Fruit fly (Drosophila melanogaster) whole organism, adult: ENCODE measurements around the gene CG7465.

Experiments used
- CG11617 ChIP-seq: fragments of 200-800 bp; sonication (Bioruptor generic); optimal IDR thresholded peaks from 2 replicates; lab custom pipeline; 2017; ENCODE audit warnings: mild to moderate bottlenecking, missing biosample characterization, missing genetic modification reagents, missing genetic modification characterization
- CG12768 ChIP-seq: fragments of 200-800 bp; sonication (Bioruptor generic); optimal IDR thresholded peaks from 2 replicates; lab custom pipeline; 2017; ENCODE audit warnings: missing biosample characterization, missing genetic modification characterization, mild to moderate bottlenecking, moderate library complexity, missing genetic modification reagents
- CG14711 ChIP-seq: fragments of 200-800 bp; sonication (Bioruptor generic); optimal IDR thresholded peaks from 2 replicates; lab custom pipeline; 2018; ENCODE audit warnings: missing biosample characterization, mild to moderate bottlenecking, missing genetic modification characterization, moderate library complexity
- CG1620 ChIP-seq: fragments of 200-800 bp; sonication (Bioruptor generic); optimal IDR thresholded peaks from 2 replicates; lab custom pipeline; 2016; ENCODE audit warnings: missing biosample characterization, missing genetic modification characterization
- CG33017 ChIP-seq: fragments of 200-800 bp; sonication (Bioruptor generic); optimal IDR thresholded peaks from 2 replicates; lab custom pipeline; 2018; ENCODE audit warnings: missing biosample characterization, mild to moderate bottlenecking, missing genetic modification characterization, moderate library complexity
- CG5204 ChIP-seq: fragments of 200-800 bp; sonication (Bioruptor generic); optimal IDR thresholded peaks from 2 replicates; lab custom pipeline; 2016; ENCODE audit warnings: missing biosample characterization, missing genetic modification characterization
- CG7045 ChIP-seq: fragments of 200-800 bp; sonication (Bioruptor generic); optimal IDR thresholded peaks from 2 replicates; lab custom pipeline; 2017; ENCODE audit warnings: missing biosample characterization, mild to moderate bottlenecking, missing genetic modification characterization
- CG7101 ChIP-seq: fragments of 200-800 bp; sonication (Bioruptor generic); optimal IDR thresholded peaks from 2 replicates; lab custom pipeline; 2018; ENCODE audit warnings: missing biosample characterization, mild to moderate bottlenecking, missing genetic modification characterization, moderate library complexity
- Clk ChIP-seq: fragments of 200-800 bp; sonication (Bioruptor generic); optimal IDR thresholded peaks from 2 replicates; lab custom pipeline; 2017; ENCODE audit warnings: missing biosample characterization, missing genetic modification characterization
- Crg-1 ChIP-seq: fragments of 200-800 bp; sonication (Bioruptor generic); optimal IDR thresholded peaks from 2 replicates; lab custom pipeline; 2016; ENCODE audit warnings: missing biosample characterization, missing genetic modification characterization
- Hr96 ChIP-seq: fragments of 200-800 bp; sonication (Bioruptor generic); optimal IDR thresholded peaks from 2 replicates; lab custom pipeline; 2016; ENCODE audit warnings: missing biosample characterization, missing genetic modification characterization
- Mnt ChIP-seq: fragments of 200-800 bp; sonication (Bioruptor generic); optimal IDR thresholded peaks from 2 replicates; lab custom pipeline; 2016; ENCODE audit warnings: missing biosample characterization, mild to moderate bottlenecking, missing genetic modification characterization
- bab1 ChIP-seq: fragments of 200-800 bp; sonication (Bioruptor generic); optimal IDR thresholded peaks from 3 replicates; lab custom pipeline; 2019; ENCODE audit warnings: missing biosample characterization, mild to moderate bottlenecking, missing genetic modification characterization, moderate library complexity
- cic ChIP-seq: fragments of 200-800 bp; sonication (Bioruptor generic); optimal IDR thresholded peaks from 2 replicates; lab custom pipeline; 2017; ENCODE audit warnings: missing biosample characterization, mild to moderate bottlenecking, missing genetic modification characterization, moderate library complexity
- cnc ChIP-seq, 2 experiments: fragments of >200 bp; optimal IDR thresholded peaks; 2 replicates each; lab custom pipeline; 2017
- kay ChIP-seq: fragments of 200-800 bp; sonication (Bioruptor generic); peaks from one replicate; lab custom pipeline; 2016; ENCODE audit warnings: missing biosample characterization, missing genetic modification characterization, borderline replicate concordance
- ovo ChIP-seq: fragments of 200-800 bp; sonication (Bioruptor generic); optimal IDR thresholded peaks from 2 replicates; lab custom pipeline; 2016; ENCODE audit warnings: missing biosample characterization, missing genetic modification characterization
- pad ChIP-seq: fragments of 200-800 bp; sonication (Bioruptor generic); optimal IDR thresholded peaks from 3 replicates; lab custom pipeline; 2017; ENCODE audit warnings: missing biosample characterization, missing genetic modification characterization, mild to moderate bottlenecking, moderate library complexity, missing genetic modification reagents
- tj ChIP-seq: fragments of 200-800 bp; sonication (Bioruptor generic); optimal IDR thresholded peaks from 3 replicates; lab custom pipeline; 2017; ENCODE audit warnings: missing biosample characterization, mild to moderate bottlenecking, missing genetic modification characterization, moderate library complexity
- toe ChIP-seq: fragments of 200-800 bp; sonication (Bioruptor generic); optimal IDR thresholded peaks from 2 replicates; lab custom pipeline; 2016; ENCODE audit warnings: missing biosample characterization, missing genetic modification characterization

Gene CG7465

DNA sequence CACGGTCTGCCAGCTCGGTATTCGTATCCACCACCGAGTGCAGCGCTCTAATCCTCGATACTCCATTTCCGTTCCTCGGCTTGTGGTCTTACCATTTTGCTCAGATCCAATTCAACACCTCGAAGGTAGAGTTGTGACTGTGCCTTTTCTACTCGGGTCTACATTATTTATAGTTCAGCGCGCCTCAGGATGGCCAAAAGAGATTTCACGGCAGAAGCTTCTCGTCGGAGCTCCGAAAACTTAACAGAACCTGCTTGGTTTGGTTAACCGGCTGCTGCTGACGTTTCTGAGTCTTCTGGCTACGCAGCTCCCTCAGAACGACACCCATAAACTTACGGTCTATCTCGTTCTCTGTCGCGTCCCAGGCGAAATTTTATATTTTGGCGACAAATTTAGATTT lies 13.6 kb upstream of the CG7465 start, which contains the start of gene CG32241:
CG32241 (minus strand) TSS at position 101 of the 400 bp plus-strand sequence.
- TF ChIP-seq ovo: no peak
- TF ChIP-seq Mnt (GFP tag; lab: Kevin White, UChicago): no peak
- TF ChIP-seq cic (GFP tag; lab: Kevin White, UChicago): no peak
- no peak for TF ChIP-seq CG11617 (GFP tag; lab: Kevin White, UChicago)
- no peak for TF ChIP-seq CG7101 (tag; lab: Kevin White, UChicago)
- TF ChIP-seq CG7045 (GFP tag; lab: Kevin White, UChicago): no peak
- no peak for TF ChIP-seq bab1 (GFP tag; lab: Kevin White, UChicago)
- no peak for TF ChIP-seq CG12768 (GFP tag; lab: Kevin White, UChicago)
- no peak for TF ChIP-seq Clk (GFP tag; lab: Kevin White, UChicago)

DNA sequence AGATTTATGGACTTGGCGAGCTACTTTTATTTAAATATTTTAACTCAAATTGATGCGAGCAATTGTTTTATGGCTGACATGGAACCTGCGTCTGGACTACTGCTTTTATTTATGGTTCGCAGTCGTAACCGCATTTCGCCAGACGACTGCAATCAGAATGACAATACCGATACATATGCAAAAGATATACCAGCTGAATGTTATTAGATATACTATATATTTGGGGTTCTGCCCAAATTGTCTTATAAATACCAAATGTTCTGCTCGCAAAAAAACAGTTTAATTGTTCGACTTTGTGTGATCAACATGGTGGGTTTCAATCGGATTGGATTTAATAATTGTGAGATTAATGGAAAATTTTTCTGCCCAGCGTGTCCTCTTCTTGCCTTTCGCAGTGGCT lies 10.4 kb upstream of the CG7465 start, which contains the start of gene CG32249:
CG32249 (plus strand) TSS at position 301 of the 400 bp plus-strand sequence.
- TF ChIP-seq kay (GFP tag; lab: Kevin White, UChicago) (peak; percentile 33), toe (no peak), Hr96 (GFP tag; lab: Kevin White, UChicago) (no peak)

DNA sequence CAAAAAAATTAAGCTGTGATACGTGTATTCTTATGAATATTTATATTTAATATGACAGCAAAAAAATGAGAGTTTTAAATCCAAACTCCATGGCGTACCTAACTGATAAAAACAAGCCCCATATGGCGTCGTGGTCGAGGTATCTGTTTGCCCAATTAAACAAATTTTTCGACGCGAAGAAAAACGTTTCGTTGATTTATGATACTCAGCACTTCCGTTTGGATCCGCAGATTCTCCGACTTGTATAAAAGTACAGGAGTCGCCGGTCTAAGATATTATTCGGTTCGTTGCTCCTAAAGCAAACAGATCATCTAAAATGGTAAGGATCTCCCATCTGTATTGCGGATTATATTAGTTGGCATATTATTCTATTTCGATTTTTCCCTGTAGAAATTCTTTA lies 8.6 kb upstream of the CG7465 start, which contains the start of gene CG32248:
CG32248 (plus strand) TSS at position 301 of the 400 bp plus-strand sequence.
- no peak for TF ChIP-seq kay (GFP tag; lab: Kevin White, UChicago)
- no peak for TF ChIP-seq CG33017 (tag; lab: Kevin White, UChicago)
- TF ChIP-seq toe: no peak
- TF ChIP-seq Crg-1 (GFP tag; lab: Kevin White, UChicago): no peak
- no peak for TF ChIP-seq CG12768 (GFP tag; lab: Kevin White, UChicago)
- TF ChIP-seq CG7101 (tag; lab: Kevin White, UChicago): no peak
- TF ChIP-seq CG1620 (GFP tag; lab: Kevin White, UChicago): no peak
- TF ChIP-seq tj: no peak
- no peak for TF ChIP-seq bab1 (GFP tag; lab: Kevin White, UChicago)
- no peak for TF ChIP-seq Clk (GFP tag; lab: Kevin White, UChicago)
- TF ChIP-seq CG5204: no peak
- TF ChIP-seq cic (GFP tag; lab: Kevin White, UChicago): no peak
- TF ChIP-seq ovo: no peak
- no peak for TF ChIP-seq cnc (optimal IDR thresholded peaks at IDR 0.05; lab: Kevin White, UChicago)
- no peak for TF ChIP-seq Hr96 (GFP tag; lab: Kevin White, UChicago)
- no peak for TF ChIP-seq CG7045 (GFP tag; lab: Kevin White, UChicago)

DNA sequence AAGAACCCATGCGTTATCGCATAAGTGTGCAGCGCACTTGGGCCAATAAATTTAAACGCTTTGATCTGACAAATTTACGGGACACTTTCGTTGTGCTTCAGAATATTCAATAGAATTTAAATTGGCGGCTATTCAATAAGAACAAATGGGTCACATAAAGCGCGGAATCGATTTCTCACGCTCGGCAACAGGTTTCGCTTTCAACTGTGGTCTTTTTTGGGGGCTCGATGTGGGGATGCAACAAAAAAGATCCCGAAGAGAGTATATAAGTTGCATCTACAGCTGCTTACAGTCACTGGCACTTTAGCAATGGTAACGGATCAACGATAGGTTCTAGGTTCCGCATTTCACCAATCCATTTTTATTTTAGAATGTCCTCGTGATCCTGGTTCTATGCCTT lies 7.3 kb upstream of the CG7465 start, which contains the start of gene CG11349:
CG11349 (plus strand) TSS at position 301 of the 400 bp plus-strand sequence.
- no peak for TF ChIP-seq ovo
- TF ChIP-seq CG12768 (GFP tag; lab: Kevin White, UChicago): no peak
- TF ChIP-seq CG33017 (tag; lab: Kevin White, UChicago): no peak
- TF ChIP-seq pad (GFP tag; lab: Kevin White, UChicago): no peak
- TF ChIP-seq cnc (optimal IDR thresholded peaks at IDR 0.05; lab: Kevin White, UChicago): no peak
- no peak for TF ChIP-seq CG5204
- TF ChIP-seq CG7045 (GFP tag; lab: Kevin White, UChicago): no peak
- TF ChIP-seq CG7101 (tag; lab: Kevin White, UChicago): no peak
- TF ChIP-seq tj: no peak
- no peak for TF ChIP-seq Crg-1 (GFP tag; lab: Kevin White, UChicago)
- TF ChIP-seq Hr96 (GFP tag; lab: Kevin White, UChicago): no peak
- no peak for TF ChIP-seq CG1620 (GFP tag; lab: Kevin White, UChicago)
- TF ChIP-seq cic (GFP tag; lab: Kevin White, UChicago): no peak
- no peak for TF ChIP-seq Mnt (GFP tag; lab: Kevin White, UChicago)
- no peak for TF ChIP-seq kay (GFP tag; lab: Kevin White, UChicago)
- TF ChIP-seq bab1 (GFP tag; lab: Kevin White, UChicago): no peak
- no peak for TF ChIP-seq CG14711 (tag; lab: Kevin White, UChicago)
- TF ChIP-seq toe: no peak
- TF ChIP-seq Clk (GFP tag; lab: Kevin White, UChicago): no peak

DNA sequence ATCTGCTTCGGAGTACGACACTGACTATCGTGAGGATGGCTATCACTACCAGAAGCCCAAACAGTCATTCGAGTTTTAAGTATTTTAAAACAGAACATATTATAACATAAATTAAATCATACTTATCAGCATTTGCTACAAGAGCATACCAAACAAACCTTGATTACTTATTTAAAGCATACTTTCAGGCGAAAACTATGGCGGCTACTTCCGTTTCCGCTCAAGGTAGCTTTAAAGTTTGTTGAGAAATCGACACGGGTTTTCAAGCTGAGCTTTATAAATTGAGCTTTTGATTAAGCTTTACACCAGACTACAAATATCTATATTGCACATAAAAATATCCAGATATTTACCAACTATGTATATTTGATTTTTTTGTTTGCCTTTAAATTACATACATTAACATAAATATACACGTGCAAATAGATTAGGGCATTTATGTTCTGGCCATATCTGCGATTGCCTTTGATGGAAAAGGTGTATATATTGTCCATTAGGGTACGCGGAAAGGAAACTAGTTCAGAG lies 5.1 kb upstream of the CG7465 start:
- no peak for TF ChIP-seq kay (GFP tag; lab: Kevin White, UChicago)
- no peak for TF ChIP-seq Hr96 (GFP tag; lab: Kevin White, UChicago)
- TF ChIP-seq CG12768 (GFP tag; lab: Kevin White, UChicago): no peak
- TF ChIP-seq bab1 (GFP tag; lab: Kevin White, UChicago): peak; percentile 91
- peak; percentile 23 for TF ChIP-seq CG14711 (tag; lab: Kevin White, UChicago)
- no peak for TF ChIP-seq pad (GFP tag; lab: Kevin White, UChicago)
- TF ChIP-seq CG7045 (GFP tag; lab: Kevin White, UChicago): peak; percentile 48

DNA sequence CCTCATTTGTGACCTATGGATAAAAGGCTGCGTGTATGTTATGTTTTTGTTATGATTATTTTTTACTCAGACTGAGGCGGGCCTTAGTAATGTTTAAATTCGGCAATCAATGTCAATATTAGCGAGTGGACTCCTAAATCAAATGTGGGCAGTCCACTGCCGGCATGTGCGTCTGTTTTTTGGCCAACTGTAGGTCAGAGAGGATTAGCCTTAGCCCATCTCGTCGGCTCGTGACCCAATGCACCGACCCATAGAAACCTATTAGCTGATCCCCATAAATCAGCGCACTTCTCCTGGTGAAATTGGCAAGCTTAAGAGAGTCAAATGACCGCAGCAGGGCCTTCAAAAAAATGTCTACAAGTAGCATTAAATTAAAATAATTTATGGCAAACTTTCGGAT lies 4.4 kb upstream of the CG7465 start:
- TF ChIP-seq bab1 (GFP tag; lab: Kevin White, UChicago) (no peak), Clk (GFP tag; lab: Kevin White, UChicago) (no peak), CG33017 (tag; lab: Kevin White, UChicago) (no peak), Hr96 (GFP tag; lab: Kevin White, UChicago) (no peak), pad (GFP tag; lab: Kevin White, UChicago) (no peak), kay (GFP tag; lab: Kevin White, UChicago) (no peak)
